Worm (Caenorhabditis elegans) whole organism, midembryonic: ENCODE data around the gene haf-7.
"Not testable (repeated sequence)": the region's sequence is repeated elsewhere in the genome, so short reads cannot be mapped to it uniquely, and the experiment has no call there.

Experiments
- T22C8.4 ChIP-seq: fragments of 200-800 bp; sonication (Bioruptor generic); IDR thresholded peaks from 2 replicates; pipeline ENCODE4 v1.3.6; 2022; ENCODE audit warnings: missing genetic modification characterization, missing compliant biosample characterization
- cog-1 ChIP-seq: sonication (generic microtip); optimal IDR thresholded peaks from 2 replicates; lab custom pipeline; 2016; ENCODE audit warnings: missing genetic modification characterization, missing compliant biosample characterization
- flt-1 ChIP-seq: fragments of 200-800 bp; sonication (Bioruptor generic); IDR thresholded peaks from 2 replicates; pipeline ENCODE4 v1.3.6; 2022; ENCODE audit warnings: missing genetic modification characterization, missing compliant biosample characterization
- klf-2 ChIP-seq: fragments of 200-800 bp; sonication (Bioruptor generic); conservative IDR thresholded peaks from 2 replicates; pipeline ENCODE4 v1.3.6; 2022; ENCODE audit warnings: missing genetic modification reagents, missing genetic modification characterization, missing compliant biosample characterization
- med-1 ChIP-seq: sonication (generic microtip); optimal IDR thresholded peaks from 2 replicates; lab custom pipeline; 2017; ENCODE audit warnings: missing genetic modification characterization, mild to moderate bottlenecking, missing compliant biosample characterization, antibody characterized with exemption, missing genetic modification reagents; ENCODE audit not compliant: insufficient read depth
- ref-1 ChIP-seq: fragments of 200-800 bp; sonication (Bioruptor generic); conservative IDR thresholded peaks from 2 replicates; pipeline ENCODE4 v1.3.6; 2022; ENCODE audit warnings: missing genetic modification reagents, missing genetic modification characterization, missing compliant biosample characterization
- tab-1 ChIP-seq: fragments of 200-800 bp; sonication (Bioruptor generic); IDR thresholded peaks from 2 replicates; pipeline ENCODE4 v1.3.6; 2022; ENCODE audit warnings: missing genetic modification characterization, missing compliant biosample characterization
- ztf-23 ChIP-seq: fragments of 200-800 bp; sonication (Bioruptor generic); IDR thresholded peaks from 2 replicates; pipeline ENCODE4 v1.3.6; 2022; ENCODE audit warnings: missing genetic modification reagents, missing genetic modification characterization, missing compliant biosample characterization
- ztf-29 ChIP-seq: fragments of 200-800 bp; sonication (Bioruptor generic); IDR thresholded peaks from 2 replicates; pipeline ENCODE4 v1.3.6; 2022; ENCODE audit warnings: missing genetic modification reagents, missing genetic modification characterization, missing compliant biosample characterization

The haf-7 gene

ce11 chrV:14821553-14821952 is 48.5 kb downstream of the haf-7 start, which contains the start of gene W06A7.2:
Gene W06A7.2, plus strand, starts transcription at chrV:14821853.
- TF ChIP-seq klf-2 (no peak), T22C8.4 (GFP tag; lab: Robert Waterston, UW) (no peak), cog-1 (no peak), flt-1 (GFP tag; lab: Robert Waterston, UW) (no peak), ztf-23 (no peak), ztf-29 (GFP tag; lab: Robert Waterston, UW) (no peak), ref-1 (no peak), tab-1 (GFP tag; lab: Robert Waterston, UW) (no peak), med-1 (no peak)

ce11 chrV:14824124-14824523 is 51.1 kb downstream of the haf-7 start, which contains the start of gene W06A7.4:
Gene W06A7.4, plus strand, starts transcription at chrV:14824424.
- TF ChIP-seq ref-1 (no peak), ztf-23 (no peak), klf-2 (no peak), cog-1 (no peak), ztf-29 (GFP tag; lab: Robert Waterston, UW) (no peak), med-1 (no peak), T22C8.4 (GFP tag; lab: Robert Waterston, UW) (no peak), tab-1 (GFP tag; lab: Robert Waterston, UW) (no peak), flt-1 (GFP tag; lab: Robert Waterston, UW) (no peak)

- not testable (repeated sequence) for TF ChIP-seq flt-1 (GFP tag; lab: Robert Waterston, UW); klf-2; med-1
These were observed 53.9 kb downstream of the haf-7 start, which contains the start of gene nspa-8 for ce11 chrV:14826952-14827351. Gene nspa-8, minus strand, starts transcription at chrV:14827052.
